Worm (Caenorhabditis elegans): ENCODE data around the gene syp-1.

- TF ChIP-seq tbx-2 (tag; optimal IDR thresholded peaks at IDR 0.05): no peak
- no peak for TF ChIP-seq ztf-4 (tag; optimal IDR thresholded peaks at IDR 0.05)
- no peak for TF ChIP-seq fkh-10 (GFP tag; optimal IDR thresholded peaks at IDR 0.05)
Observed at ce11 chrV:16377849-16378248, 26.2 kb upstream of the syp-1 start, which contains the start of gene F13A7.1.

Data from whole organism, L1 larva.